Worm (Caenorhabditis elegans) whole organism, L4 larva: ENCODE results near the gene clec-207.

Source experiments
- Y5F2A.4 ChIP-seq: fragments of 200-800 bp; sonication (Bioruptor generic); optimal IDR thresholded peaks from 2 replicates; lab custom pipeline; 2018; ENCODE audit warnings: mild to moderate bottlenecking, missing genetic modification characterization, missing compliant biosample characterization
- arid-1 ChIP-seq: fragments of 200-800 bp; sonication (Bioruptor generic); conservative IDR thresholded peaks from 2 replicates; pipeline ENCODE4 v1.3.6; 2022; ENCODE audit warnings: missing genetic modification reagents, missing genetic modification characterization, missing compliant biosample characterization
- ceh-32 ChIP-seq: sonication (generic microtip); optimal IDR thresholded peaks from 2 replicates; lab custom pipeline; 2016; ENCODE audit warnings: mild to moderate bottlenecking, missing genetic modification characterization, missing compliant biosample characterization; ENCODE audit not compliant: poor library complexity
- daf-12 ChIP-seq: fragments of 150-350 bp; optimal IDR thresholded peaks from 2 replicates; lab custom pipeline; 2014; ENCODE audit warnings: missing biosample characterization, missing genetic modification reagents, missing genetic modification characterization
- daf-16 ChIP-seq, 3 experiments: sonication (generic microtip); optimal IDR thresholded peaks; 2 replicates each; lab custom pipeline; 2016 to 2017; ENCODE audit warnings: missing genetic modification characterization in 3 of 3, missing genetic modification reagents in 3 of 3, mild to moderate bottlenecking in 2 of 3, missing compliant biosample characterization in 2 of 3, missing biosample characterization in 1 of 3, moderate library complexity in 1 of 3
- dmd-6 ChIP-seq: fragments of 200-800 bp; sonication (Bioruptor generic); IDR thresholded peaks from 2 replicates; pipeline ENCODE4 v1.3.6; 2022; ENCODE audit warnings: missing genetic modification reagents, missing genetic modification characterization, missing compliant biosample characterization
- dve-1 ChIP-seq: sonication (generic microtip); optimal IDR thresholded peaks from 2 replicates; lab custom pipeline; 2017; ENCODE audit warnings: antibody characterized with exemption, mild to moderate bottlenecking, missing genetic modification characterization, missing compliant biosample characterization; ENCODE audit not compliant: insufficient read depth
- gei-8 ChIP-seq: fragments of 200-800 bp; sonication (Bioruptor generic); optimal IDR thresholded peaks from 2 replicates; lab custom pipeline; 2018; ENCODE audit warnings: mild to moderate bottlenecking, missing genetic modification characterization, missing compliant biosample characterization
- hif-1 ChIP-seq, 2 experiments: sonication (generic microtip); optimal IDR thresholded peaks; 2 replicates each; lab custom pipeline; 2016 to 2017; ENCODE audit warnings: missing compliant biosample characterization in 2 of 2, missing genetic modification characterization in 2 of 2, missing genetic modification reagents in 2 of 2, missing genotype in 2 of 2, mild to moderate bottlenecking in 1 of 2
- hlh-11 ChIP-seq: fragments of 200-800 bp; sonication (Bioruptor generic); optimal IDR thresholded peaks from 2 replicates; lab custom pipeline; 2018; ENCODE audit warnings: mild to moderate bottlenecking, missing genetic modification characterization, missing compliant biosample characterization
- hlh-30 ChIP-seq: sonication (generic microtip); optimal IDR thresholded peaks from 2 replicates; lab custom pipeline; 2017; ENCODE audit warnings: antibody characterized with exemption, mild to moderate bottlenecking, missing genetic modification characterization, missing compliant biosample characterization; ENCODE audit not compliant: insufficient read depth
- hmg-1.1 ChIP-seq: fragments of 200-800 bp; sonication (Bioruptor generic); IDR thresholded peaks from 2 replicates; pipeline ENCODE4 v1.3.6; 2022; ENCODE audit warnings: missing genetic modification reagents, missing genetic modification characterization, missing compliant biosample characterization
- lim-7 ChIP-seq: fragments of 200-800 bp; sonication (Bioruptor generic); IDR thresholded peaks from 2 replicates; pipeline ENCODE4 v1.3.6; 2022; ENCODE audit warnings: missing genetic modification characterization, missing compliant biosample characterization
- lin-15B ChIP-seq: fragments of 150-350 bp; sonication (generic microtip); optimal IDR thresholded peaks from 3 replicates; lab custom pipeline; 2014; ENCODE audit warnings: missing biosample characterization, missing genetic modification characterization
- madf-5 ChIP-seq, 2 experiments: fragments of 200-800 bp; sonication (Bioruptor generic); IDR thresholded peaks; 2 replicates each; pipeline ENCODE4 v1.3.6; 2022; ENCODE audit warnings: missing compliant biosample characterization in 2 of 2, missing genetic modification characterization in 2 of 2
- mdl-1 ChIP-seq, 2 experiments: fragments of 150-350 bp in 1 of 2; sonication (generic microtip) in 1 of 2; optimal IDR thresholded peaks; 2 replicates each; lab custom pipeline; 2014 to 2017; ENCODE audit warnings: missing biosample characterization in 2 of 2, missing genetic modification characterization in 2 of 2
- mep-1 ChIP-seq: fragments of 150-350 bp; sonication (generic microtip); optimal IDR thresholded peaks from 3 replicates; lab custom pipeline; 2014; ENCODE audit warnings: missing biosample characterization, missing genetic modification characterization
- mes-2 ChIP-seq: sonication (generic microtip); optimal IDR thresholded peaks from 2 replicates; lab custom pipeline; 2016; ENCODE audit warnings: missing genotype, mild to moderate bottlenecking, missing genetic modification characterization, missing compliant biosample characterization; ENCODE audit not compliant: poor library complexity, severe bottlenecking
- mxl-2 ChIP-seq: fragments of 200-800 bp; sonication (Bioruptor generic); conservative IDR thresholded peaks from 2 replicates; pipeline ENCODE4 v1.3.6; 2022; ENCODE audit warnings: missing genetic modification reagents, missing genetic modification characterization, missing compliant biosample characterization
- nhr-10 ChIP-seq: fragments of 150-350 bp; optimal IDR thresholded peaks from 2 replicates; lab custom pipeline; 2014; ENCODE audit warnings: missing biosample characterization, missing genetic modification characterization
- nhr-25 ChIP-seq: sonication (generic microtip); optimal IDR thresholded peaks from 2 replicates; lab custom pipeline; 2017; ENCODE audit warnings: missing genetic modification characterization, mild to moderate bottlenecking, missing compliant biosample characterization, antibody characterized with exemption, moderate library complexity, borderline replicate concordance; ENCODE audit not compliant: insufficient read depth
- nhr-28 ChIP-seq: fragments of 150-350 bp; optimal IDR thresholded peaks from 2 replicates; lab custom pipeline; 2014; ENCODE audit warnings: missing biosample characterization, missing genetic modification characterization
- nhr-42 ChIP-seq: fragments of 200-800 bp; sonication (Bioruptor generic); IDR thresholded peaks from 2 replicates; pipeline ENCODE4 v1.3.6; 2022; ENCODE audit warnings: missing genetic modification characterization, missing compliant biosample characterization
- nhr-6 ChIP-seq: fragments of 150-350 bp; optimal IDR thresholded peaks from 2 replicates; lab custom pipeline; 2014; ENCODE audit warnings: missing biosample characterization, missing genetic modification characterization
- php-3 ChIP-seq: fragments of 200-800 bp; sonication (Bioruptor generic); IDR thresholded peaks from 2 replicates; pipeline ENCODE4 v1.3.6; 2022; ENCODE audit warnings: missing genetic modification reagents, missing genetic modification characterization, missing compliant biosample characterization
- pqm-1 ChIP-seq: sonication (generic microtip); optimal IDR thresholded peaks from 2 replicates; lab custom pipeline; 2017; ENCODE audit warnings: missing biosample characterization, missing genetic modification characterization
- sdz-12 ChIP-seq: fragments of 200-800 bp; sonication (Bioruptor generic); optimal IDR thresholded peaks from 2 replicates; lab custom pipeline; 2018; ENCODE audit warnings: mild to moderate bottlenecking, missing genetic modification characterization, missing compliant biosample characterization
- set-16 ChIP-seq: fragments of 200-800 bp; sonication (Bioruptor generic); IDR thresholded peaks from 2 replicates; pipeline ENCODE4 v1.3.6; 2022; ENCODE audit warnings: missing genetic modification reagents, missing genetic modification characterization, missing compliant biosample characterization
- spr-1 ChIP-seq: sonication (generic microtip); optimal IDR thresholded peaks from 2 replicates; lab custom pipeline; 2016; ENCODE audit warnings: mild to moderate bottlenecking, missing genetic modification characterization, missing compliant biosample characterization
- tra-1 ChIP-seq: fragments of 200-800 bp; sonication (Bioruptor generic); IDR thresholded peaks from 2 replicates; pipeline ENCODE4 v1.3.6; 2022; ENCODE audit warnings: missing genetic modification reagents, missing genetic modification characterization, missing compliant biosample characterization
- unc-130 ChIP-seq: sonication (generic microtip); optimal IDR thresholded peaks from 2 replicates; lab custom pipeline; 2016; ENCODE audit warnings: missing genetic modification reagents, missing genetic modification characterization, missing compliant biosample characterization
- unc-39 ChIP-seq: sonication (generic microtip); optimal IDR thresholded peaks from 2 replicates; lab custom pipeline; 2017; ENCODE audit warnings: missing biosample characterization, missing genetic modification characterization
- unc-62 ChIP-seq, 3 experiments: fragments of 150-350 bp in 1 of 3; sonication (generic microtip); optimal IDR thresholded peaks in 2 of 3; peaks in 1 of 3; 1 replicate in 1 of 3; 2 replicates in 2 of 3; lab custom pipeline; 2014 to 2017; ENCODE audit warnings: missing biosample characterization in 3 of 3, missing genetic modification characterization in 3 of 3, missing genetic modification reagents in 3 of 3, missing genotype in 1 of 3
- zag-1 ChIP-seq: fragments of 150-350 bp; optimal IDR thresholded peaks from 2 replicates; lab custom pipeline; 2014; ENCODE audit warnings: missing biosample characterization, missing genetic modification characterization
- zip-2 ChIP-seq: fragments of 150-350 bp; optimal IDR thresholded peaks from 2 replicates; lab custom pipeline; 2014; ENCODE audit warnings: missing biosample characterization, missing genetic modification characterization

The clec-207 gene

ce11 chrV:2053509-2053908 is 42.4 kb upstream of the clec-207 start, which contains the start of gene comt-5:
TSS of gene comt-5 (minus strand) at chrV:2053609.
- TF ChIP-seq mxl-2 (GFP tag; lab: Robert Waterston, UW) (no peak), spr-1 (tag; lab: Kevin White, UChicago) (no peak), daf-12 (no peak), zag-1 (tag; lab: Kevin White, UChicago) (no peak), daf-16 (GFP tag; optimal IDR thresholded peaks at IDR 0.05; lab: Kevin White, UChicago) (no peak), daf-16 (tag; optimal IDR thresholded peaks at IDR 0.05; lab: Kevin White, UChicago) (no peak), lin-15B (no peak), pqm-1 (tag; lab: Kevin White, UChicago) (no peak), tra-1 (GFP tag; lab: Robert Waterston, UW) (no peak), php-3 (GFP tag; lab: Robert Waterston, UW) (no peak)

DNA sequence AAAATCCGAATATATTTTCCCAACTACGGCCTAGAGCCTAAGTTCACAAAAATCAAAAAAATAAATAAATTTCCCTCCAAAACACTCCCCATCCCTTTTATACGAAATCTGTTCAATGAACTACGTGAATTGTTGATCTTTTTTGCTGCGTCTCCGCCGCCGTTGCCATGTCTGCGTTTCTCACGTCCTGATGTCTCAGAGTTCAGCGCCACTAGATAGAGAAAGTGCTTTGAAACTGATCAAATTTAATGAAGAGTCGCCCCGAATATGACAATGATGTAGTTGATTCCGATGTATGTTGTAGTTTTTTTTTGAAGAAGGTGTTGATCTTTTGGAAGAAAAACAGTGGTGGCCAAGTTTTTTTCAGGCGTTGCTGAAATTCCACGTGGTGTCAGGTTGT is 41.6 kb upstream of the clec-207 start:
- TF ChIP-seq hmg-1.1 (GFP tag; lab: Robert Waterston, UW) (no peak), dve-1 (tag; lab: Kevin White, UChicago) (peak; percentile 7), nhr-28 (tag; lab: Kevin White, UChicago) (peak; percentile 72)

- TF ChIP-seq dmd-6 (GFP tag; lab: Robert Waterston, UW): peak; percentile 57; the same call in 1 of the 2 replicates
- TF ChIP-seq madf-5 (GFP tag; IDR thresholded peaks at IDR 0.05; lab: Robert Waterston, UW): no peak
- TF ChIP-seq hlh-30 (tag; lab: Kevin White, UChicago): no peak
- peak; percentile 8 for TF ChIP-seq nhr-6 (tag; lab: Kevin White, UChicago)
- no peak for TF ChIP-seq nhr-42 (GFP tag; lab: Robert Waterston, UW)
- peak; percentile 70 for TF ChIP-seq nhr-28 (tag; lab: Kevin White, UChicago)
- peak; percentile 18 for TF ChIP-seq dve-1 (tag; lab: Kevin White, UChicago)
- TF ChIP-seq pqm-1 (tag; lab: Kevin White, UChicago): peak; percentile 87
- TF ChIP-seq mdl-1 (tag; optimal IDR thresholded peaks at IDR 0.05; lab: Kevin White, UChicago): peak in 1 of 2 experiments; percentile 9
- TF ChIP-seq tra-1 (GFP tag; lab: Robert Waterston, UW): no peak
- TF ChIP-seq hif-1 (tag; optimal IDR thresholded peaks at IDR 0.05; lab: Kevin White, UChicago): peak in 1 of 2 experiments; percentile 1
- TF ChIP-seq ceh-32 (tag; lab: Kevin White, UChicago): no peak
- peak; percentile 29; the same call in 1 of the 2 replicates for TF ChIP-seq hmg-1.1 (GFP tag; lab: Robert Waterston, UW)
- TF ChIP-seq daf-16 (GFP tag; optimal IDR thresholded peaks at IDR 0.05; lab: Kevin White, UChicago): peak in 1 of 2 experiments; percentile 40
- TF ChIP-seq daf-16 (tag; optimal IDR thresholded peaks at IDR 0.05; lab: Kevin White, UChicago): peak; percentile 45
Measured at ce11 chrV:2055765-2056504, 39.9 kb upstream of the clec-207 start.

DNA sequence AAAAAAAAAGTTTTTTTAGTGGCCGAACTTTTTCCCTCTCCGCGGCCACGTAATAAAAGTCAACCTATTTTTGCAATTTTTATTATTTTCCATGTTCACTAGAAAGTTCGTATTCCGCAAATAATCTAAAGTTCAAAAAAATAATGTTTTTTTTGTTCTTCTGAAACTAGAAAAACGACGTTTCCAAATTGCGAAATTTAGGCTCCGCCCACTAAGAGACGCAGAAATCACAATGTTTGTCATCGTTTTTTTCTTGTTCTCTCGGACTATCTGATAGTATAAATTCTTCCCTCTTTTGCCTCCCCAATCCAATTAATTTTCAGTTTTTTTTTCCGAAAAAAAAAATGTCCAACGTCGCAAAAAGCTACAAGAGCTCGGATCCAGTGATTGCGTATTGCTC is 38.5 kb upstream of the clec-207 start, which contains the start of gene comt-3:
Gene comt-3, plus strand, starts transcription at position 214 of the 400 bp plus-strand sequence.
- TF ChIP-seq daf-12: no peak
- TF ChIP-seq unc-130 (GFP tag; lab: Kevin White, UChicago): no peak
- no peak for TF ChIP-seq set-16 (GFP tag; lab: Robert Waterston, UW)
- no peak for TF ChIP-seq zip-2
- TF ChIP-seq unc-39 (tag; lab: Kevin White, UChicago): no peak
- peak; percentile 29 for TF ChIP-seq pqm-1 (tag; lab: Kevin White, UChicago)
- no peak for TF ChIP-seq dmd-6 (GFP tag; lab: Robert Waterston, UW)
- peak; percentile 30 for TF ChIP-seq nhr-28 (tag; lab: Kevin White, UChicago)
- TF ChIP-seq php-3 (GFP tag; lab: Robert Waterston, UW): no peak
- TF ChIP-seq sdz-12 (GFP tag; lab: Kevin White, UChicago): no peak

ce11 chrV:2066780-2067179 is 29.1 kb upstream of the clec-207 start, which contains the start of gene nhr-86:
TSS of gene nhr-86 (minus strand) at chrV:2066850.
- TF ChIP-seq nhr-25 (no peak), nhr-10 (tag; lab: Kevin White, UChicago) (no peak), unc-62 (GFP tag; optimal IDR thresholded peaks at IDR 0.05 in 1 of 2; lab: Kevin White, UChicago) (peak in 1 of 2 experiments; percentile 33), unc-62 (tag; optimal IDR thresholded peaks at IDR 0.05; lab: Kevin White, UChicago) (no peak), arid-1 (no peak), mes-2 (tag; lab: Kevin White, UChicago) (peak; percentile 13), Y5F2A.4 (GFP tag; lab: Kevin White, UChicago) (no peak), dve-1 (tag; lab: Kevin White, UChicago) (peak; percentile 10), hlh-11 (tag; lab: Kevin White, UChicago) (peak; percentile 25), daf-16 (GFP tag; optimal IDR thresholded peaks at IDR 0.05; lab: Kevin White, UChicago) (no peak), daf-16 (tag; optimal IDR thresholded peaks at IDR 0.05; lab: Kevin White, UChicago) (peak; percentile 7), hmg-1.1 (GFP tag; lab: Robert Waterston, UW) (0 out of 2 replicates have a peak, but pooled peaks have one; percentile 12), mep-1 (tag; lab: Kevin White, UChicago) (peak; percentile 3), mdl-1 (tag; optimal IDR thresholded peaks at IDR 0.05; lab: Kevin White, UChicago) (no peak), spr-1 (tag; lab: Kevin White, UChicago) (no peak), lim-7 (GFP tag; lab: Robert Waterston, UW) (no peak), gei-8 (no peak), pqm-1 (tag; lab: Kevin White, UChicago) (peak; percentile 19), nhr-28 (tag; lab: Kevin White, UChicago) (peak; percentile 99), dmd-6 (GFP tag; lab: Robert Waterston, UW) (peak; percentile 16; the same call in 1 of the 2 replicates), hif-1 (tag; optimal IDR thresholded peaks at IDR 0.05; lab: Kevin White, UChicago) (peak in 1 of 2 experiments; percentile 12)
- TF ChIP-seq, all 104 proteins: peak for 11
